Fruit fly (Drosophila melanogaster) whole organism, prepupa: ENCODE data around the gene Xport-A.
A peak's percentile ranks its signal among the peaks of the same experiment; 100 is the strongest.

Experiments
- CG11902 ChIP-seq: fragments of 200-800 bp; sonication (Bioruptor generic); optimal IDR thresholded peaks from 3 replicates; lab custom pipeline; 2016; ENCODE audit warnings: missing biosample characterization, missing genetic modification characterization
- CG32006 ChIP-seq: fragments of 200-800 bp; sonication (Bioruptor generic); optimal IDR thresholded peaks from 3 replicates; lab custom pipeline; 2017; ENCODE audit warnings: missing biosample characterization, mild to moderate bottlenecking, missing genetic modification characterization
- CG3919 ChIP-seq: fragments of 200-800 bp; sonication (Bioruptor generic); optimal IDR thresholded peaks from 3 replicates; lab custom pipeline; 2016; ENCODE audit warnings: missing biosample characterization, missing genetic modification characterization
- CG6792 ChIP-seq: fragments of 200-800 bp; sonication (Bioruptor generic); optimal IDR thresholded peaks from 3 replicates; lab custom pipeline; 2016; ENCODE audit warnings: missing biosample characterization, missing genetic modification characterization
- Hr38 ChIP-seq: sonication (Bioruptor generic); optimal IDR thresholded peaks from 2 replicates; lab custom pipeline; 2016; ENCODE audit warnings: missing biosample characterization, missing genetic modification characterization
- Lpt ChIP-seq: fragments of 200-800 bp; sonication (Bioruptor generic); optimal IDR thresholded peaks from 3 replicates; lab custom pipeline; 2016; ENCODE audit warnings: missing biosample characterization, missing genetic modification characterization
- OdsH ChIP-seq: fragments of 200-800 bp; sonication (Bioruptor generic); optimal IDR thresholded peaks from 3 replicates; lab custom pipeline; 2016; ENCODE audit warnings: missing biosample characterization, missing genetic modification characterization
- esn ChIP-seq: fragments of 200-800 bp; sonication (Bioruptor generic); optimal IDR thresholded peaks from 2 replicates; lab custom pipeline; 2016; ENCODE audit warnings: missing biosample characterization, mild to moderate bottlenecking, missing genetic modification characterization, moderate library complexity
- pdm3 ChIP-seq: fragments of 200-800 bp; sonication (Bioruptor generic); optimal IDR thresholded peaks from 3 replicates; lab custom pipeline; 2016; ENCODE audit warnings: missing biosample characterization, missing genetic modification characterization
- spab ChIP-seq: fragments of 200-800 bp; sonication (Bioruptor generic); optimal IDR thresholded peaks from 2 replicates; lab custom pipeline; 2017; ENCODE audit warnings: missing biosample characterization, mild to moderate bottlenecking, missing genetic modification characterization, missing genetic modification reagents
- topi ChIP-seq: fragments of 200-800 bp; sonication (Bioruptor generic); optimal IDR thresholded peaks from 3 replicates; lab custom pipeline; 2016; ENCODE audit warnings: missing biosample characterization, missing genetic modification characterization

DNA sequence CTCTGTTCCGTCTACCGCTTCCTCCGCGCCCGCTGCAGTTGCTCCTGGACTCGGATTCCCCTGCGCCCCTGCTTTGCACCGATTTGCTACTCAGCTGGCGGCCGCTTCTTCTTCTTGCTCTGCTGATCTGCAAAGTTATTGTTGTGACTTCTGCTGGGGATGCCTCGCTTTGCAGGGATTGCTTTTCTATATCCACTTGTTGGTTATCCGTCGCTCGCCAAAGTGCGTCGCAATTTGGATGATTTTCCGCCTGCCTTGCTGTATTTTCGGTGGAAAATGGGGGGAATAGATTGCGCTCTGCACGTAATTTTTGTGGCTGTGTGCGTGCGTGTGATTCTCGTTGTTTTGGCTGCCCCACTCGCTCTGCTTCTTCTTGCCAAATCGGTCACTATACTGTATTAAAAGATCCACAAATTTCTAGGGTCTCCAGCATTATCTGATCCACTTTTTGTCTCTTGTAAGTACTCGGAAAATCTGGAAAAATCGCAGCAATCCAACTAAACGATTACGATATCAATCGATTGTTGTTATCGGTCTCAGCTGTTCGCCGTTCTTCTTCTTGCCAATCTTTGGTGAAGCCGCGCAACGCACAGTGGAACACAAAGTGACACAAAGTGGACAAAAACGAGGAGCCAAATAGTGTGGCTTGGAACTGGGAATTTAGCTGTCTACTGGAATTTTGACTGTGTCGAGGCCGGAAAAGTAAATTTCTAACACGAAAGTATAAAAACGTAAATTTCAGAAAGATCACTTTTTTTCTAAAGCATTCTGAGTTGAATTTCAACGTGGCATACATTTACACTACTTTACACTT is 12.1 kb downstream of the Xport-A start, which contains the start of gene ClpX:
- no peak for TF ChIP-seq pdm3
- no peak for TF ChIP-seq Lpt (GFP tag; lab: Kevin White, UChicago)
- TF ChIP-seq Hr38: no peak
- TF ChIP-seq CG6792 (GFP tag; lab: Kevin White, UChicago): no peak
- TF ChIP-seq OdsH (GFP tag; lab: Kevin White, UChicago): no peak
- no peak for TF ChIP-seq CG11902 (GFP tag; lab: Kevin White, UChicago)
- peak; percentile 0 for TF ChIP-seq esn
- TF ChIP-seq CG3919 (GFP tag; lab: Kevin White, UChicago): no peak
- no peak for TF ChIP-seq CG32006 (GFP tag; lab: Kevin White, UChicago)
- no peak for TF ChIP-seq topi (GFP tag; lab: Kevin White, UChicago)
- no peak for TF ChIP-seq spab
